Worm (Caenorhabditis elegans) whole organism, L4 larva: ENCODE measurements around the gene srg-58.

Experiments used
- F10B5.3 ChIP-seq: sonication (generic microtip); optimal IDR thresholded peaks from 2 replicates; lab custom pipeline; 2016; ENCODE audit warnings: mild to moderate bottlenecking, missing genetic modification characterization, missing compliant biosample characterization
- F44E2.7 ChIP-seq: fragments of 200-800 bp; sonication (Bioruptor generic); IDR thresholded peaks from 2 replicates; pipeline ENCODE4 v2.1.2; 2022; ENCODE audit warnings: missing genetic modification characterization, missing compliant biosample characterization
- T20F7.1 ChIP-seq: fragments of 200-800 bp; sonication (Bioruptor generic); optimal IDR thresholded peaks from 2 replicates; lab custom pipeline; 2018; ENCODE audit warnings: mild to moderate bottlenecking, missing genetic modification characterization, missing compliant biosample characterization
- T26A8.4 ChIP-seq: fragments of 200-800 bp; sonication (Bioruptor generic); IDR thresholded peaks from 2 replicates; pipeline ENCODE4 v1.3.6; 2022; ENCODE audit warnings: missing genetic modification characterization, missing compliant biosample characterization
- Y105C5A.15 ChIP-seq: fragments of 200-800 bp; sonication (Bioruptor generic); IDR thresholded peaks from 2 replicates; pipeline ENCODE4 v1.3.6; 2022; ENCODE audit warnings: missing genetic modification characterization, missing compliant biosample characterization
- Y5F2A.4 ChIP-seq: fragments of 200-800 bp; sonication (Bioruptor generic); optimal IDR thresholded peaks from 2 replicates; lab custom pipeline; 2018; ENCODE audit warnings: mild to moderate bottlenecking, missing genetic modification characterization, missing compliant biosample characterization
- Y75B8A.6 ChIP-seq: fragments of 200-800 bp; sonication (Bioruptor generic); IDR thresholded peaks from 2 replicates; pipeline ENCODE4 v1.3.6; 2022; ENCODE audit warnings: missing genetic modification reagents, missing genetic modification characterization, missing compliant biosample characterization
- ZK546.5 ChIP-seq, 2 experiments: sonication (generic microtip); optimal IDR thresholded peaks; 2 replicates each; lab custom pipeline; 2017; ENCODE audit warnings: missing biosample characterization in 2 of 2, missing genetic modification characterization in 2 of 2
- aha-1 ChIP-seq: fragments of 150-350 bp; peaks from one replicate; lab custom pipeline; 2014; ENCODE audit warnings: missing biosample characterization, missing genetic modification characterization
- aly-2 ChIP-seq: sonication (generic microtip); optimal IDR thresholded peaks from 2 replicates; lab custom pipeline; 2018; ENCODE audit warnings: missing biosample characterization, missing genetic modification characterization
- ama-1 ChIP-seq: fragments of 150-350 bp; optimal IDR thresholded peaks from 2 replicates; lab custom pipeline; 2014; ENCODE audit warnings: inconsistent platforms, mixed read lengths
- cey-2 ChIP-seq: sonication (generic microtip); optimal IDR thresholded peaks from 3 replicates; lab custom pipeline; 2017; ENCODE audit warnings: missing genetic modification characterization, mild to moderate bottlenecking, missing compliant biosample characterization, antibody characterized with exemption, borderline replicate concordance; ENCODE audit not compliant: insufficient read depth
- dpl-1 ChIP-seq: fragments of 150-350 bp; optimal IDR thresholded peaks from 2 replicates; lab custom pipeline; 2014; ENCODE audit warnings: missing biosample characterization, missing genetic modification reagents, missing genetic modification characterization
- egl-43 ChIP-seq: fragments of 200-800 bp; sonication (Bioruptor generic); IDR thresholded peaks from 2 replicates; pipeline ENCODE4 v1.3.6; 2022; ENCODE audit warnings: missing genetic modification reagents, missing genetic modification characterization, missing compliant biosample characterization
- fos-1 ChIP-seq: fragments of 150-350 bp; optimal IDR thresholded peaks from 2 replicates; lab custom pipeline; 2014; ENCODE audit warnings: missing biosample characterization, missing genetic modification characterization
- gei-8 ChIP-seq: fragments of 200-800 bp; sonication (Bioruptor generic); optimal IDR thresholded peaks from 2 replicates; lab custom pipeline; 2018; ENCODE audit warnings: mild to moderate bottlenecking, missing genetic modification characterization, missing compliant biosample characterization
- hif-1 ChIP-seq, 2 experiments: sonication (generic microtip); optimal IDR thresholded peaks; 2 replicates each; lab custom pipeline; 2016 to 2017; ENCODE audit warnings: missing compliant biosample characterization in 2 of 2, missing genetic modification characterization in 2 of 2, missing genetic modification reagents in 2 of 2, missing genotype in 2 of 2, mild to moderate bottlenecking in 1 of 2
- hlh-11 ChIP-seq: fragments of 200-800 bp; sonication (Bioruptor generic); optimal IDR thresholded peaks from 2 replicates; lab custom pipeline; 2018; ENCODE audit warnings: mild to moderate bottlenecking, missing genetic modification characterization, missing compliant biosample characterization
- hmg-1.1 ChIP-seq: fragments of 200-800 bp; sonication (Bioruptor generic); IDR thresholded peaks from 2 replicates; pipeline ENCODE4 v1.3.6; 2022; ENCODE audit warnings: missing genetic modification reagents, missing genetic modification characterization, missing compliant biosample characterization
- jun-1 ChIP-seq: fragments of 150-350 bp; optimal IDR thresholded peaks from 2 replicates; lab custom pipeline; 2014; ENCODE audit warnings: missing biosample characterization, missing genetic modification reagents, missing genetic modification characterization
- lin-1 ChIP-seq: fragments of 200-800 bp; sonication (Bioruptor generic); IDR thresholded peaks from 2 replicates; pipeline ENCODE4 v1.3.6; 2022; ENCODE audit warnings: missing genetic modification reagents, missing genetic modification characterization, missing compliant biosample characterization
- lin-13 ChIP-seq: fragments of 150-350 bp; optimal IDR thresholded peaks from 2 replicates; lab custom pipeline; 2014; ENCODE audit warnings: missing biosample characterization, missing genetic modification reagents, missing genetic modification characterization
- lin-29 ChIP-seq: fragments of 200-800 bp; sonication (Bioruptor generic); IDR thresholded peaks from 2 replicates; pipeline ENCODE4 v1.3.6; 2022; ENCODE audit warnings: missing genetic modification reagents, missing genetic modification characterization, missing compliant biosample characterization
- madf-9 ChIP-seq: fragments of 200-800 bp; sonication (Bioruptor generic); conservative IDR thresholded peaks from 2 replicates; pipeline ENCODE4 v1.3.6; 2022; ENCODE audit warnings: missing genetic modification reagents, missing genetic modification characterization, missing compliant biosample characterization
- mdt-29 ChIP-seq: fragments of 200-800 bp; sonication (Bioruptor generic); IDR thresholded peaks from 2 replicates; pipeline ENCODE4 v1.3.6; 2022; ENCODE audit warnings: missing genetic modification reagents, missing genetic modification characterization, missing compliant biosample characterization
- mep-1 ChIP-seq: fragments of 150-350 bp; sonication (generic microtip); optimal IDR thresholded peaks from 3 replicates; lab custom pipeline; 2014; ENCODE audit warnings: missing biosample characterization, missing genetic modification characterization
- mxl-2 ChIP-seq: fragments of 200-800 bp; sonication (Bioruptor generic); conservative IDR thresholded peaks from 2 replicates; pipeline ENCODE4 v1.3.6; 2022; ENCODE audit warnings: missing genetic modification reagents, missing genetic modification characterization, missing compliant biosample characterization
- nhr-11 ChIP-seq: fragments of 150-350 bp; optimal IDR thresholded peaks from 2 replicates; lab custom pipeline; 2014; ENCODE audit warnings: missing biosample characterization, missing genetic modification characterization
- nhr-111 ChIP-seq: fragments of 200-800 bp; sonication (Bioruptor generic); optimal IDR thresholded peaks from 2 replicates; lab custom pipeline; 2018; ENCODE audit warnings: mild to moderate bottlenecking, missing genetic modification characterization, missing compliant biosample characterization
- nhr-237 ChIP-seq: sonication (generic microtip); optimal IDR thresholded peaks from 2 replicates; lab custom pipeline; 2017; ENCODE audit warnings: missing biosample characterization, missing genetic modification characterization
- nhr-41 ChIP-seq: fragments of 200-800 bp; sonication (Bioruptor generic); IDR thresholded peaks from 2 replicates; pipeline ENCODE4 v1.3.6; 2022; ENCODE audit warnings: missing genetic modification reagents, missing genetic modification characterization, missing compliant biosample characterization
- pha-4 ChIP-seq, 2 experiments: fragments of 150-350 bp in 1 of 2; fragments of 200-800 bp in 1 of 2; sonication (Bioruptor generic) in 1 of 2; IDR thresholded peaks in 1 of 2; optimal IDR thresholded peaks in 1 of 2; 2 replicates each; pipeline versions ENCODE4 v1.3.6 to Lab custom; 2014 to 2022; ENCODE audit warnings: missing genetic modification characterization in 2 of 2, missing genetic modification reagents in 2 of 2, missing biosample characterization in 1 of 2, missing compliant biosample characterization in 1 of 2
- php-3 ChIP-seq: fragments of 200-800 bp; sonication (Bioruptor generic); IDR thresholded peaks from 2 replicates; pipeline ENCODE4 v1.3.6; 2022; ENCODE audit warnings: missing genetic modification reagents, missing genetic modification characterization, missing compliant biosample characterization
- sdz-12 ChIP-seq: fragments of 200-800 bp; sonication (Bioruptor generic); optimal IDR thresholded peaks from 2 replicates; lab custom pipeline; 2018; ENCODE audit warnings: mild to moderate bottlenecking, missing genetic modification characterization, missing compliant biosample characterization
- set-16 ChIP-seq: fragments of 200-800 bp; sonication (Bioruptor generic); IDR thresholded peaks from 2 replicates; pipeline ENCODE4 v1.3.6; 2022; ENCODE audit warnings: missing genetic modification reagents, missing genetic modification characterization, missing compliant biosample characterization
- snpc-1.2 ChIP-seq: fragments of 200-800 bp; sonication (Bioruptor generic); IDR thresholded peaks from 2 replicates; pipeline ENCODE4 v1.3.6; 2022; ENCODE audit warnings: missing genetic modification reagents, missing genetic modification characterization, missing compliant biosample characterization
- tra-1 ChIP-seq: fragments of 200-800 bp; sonication (Bioruptor generic); IDR thresholded peaks from 2 replicates; pipeline ENCODE4 v1.3.6; 2022; ENCODE audit warnings: missing genetic modification reagents, missing genetic modification characterization, missing compliant biosample characterization
- zag-1 ChIP-seq: fragments of 150-350 bp; optimal IDR thresholded peaks from 2 replicates; lab custom pipeline; 2014; ENCODE audit warnings: missing biosample characterization, missing genetic modification characterization
- ztf-11 ChIP-seq: fragments of 150-350 bp; optimal IDR thresholded peaks from 2 replicates; lab custom pipeline; 2014; ENCODE audit warnings: missing biosample characterization, missing genetic modification characterization

Gene srg-58

DNA sequence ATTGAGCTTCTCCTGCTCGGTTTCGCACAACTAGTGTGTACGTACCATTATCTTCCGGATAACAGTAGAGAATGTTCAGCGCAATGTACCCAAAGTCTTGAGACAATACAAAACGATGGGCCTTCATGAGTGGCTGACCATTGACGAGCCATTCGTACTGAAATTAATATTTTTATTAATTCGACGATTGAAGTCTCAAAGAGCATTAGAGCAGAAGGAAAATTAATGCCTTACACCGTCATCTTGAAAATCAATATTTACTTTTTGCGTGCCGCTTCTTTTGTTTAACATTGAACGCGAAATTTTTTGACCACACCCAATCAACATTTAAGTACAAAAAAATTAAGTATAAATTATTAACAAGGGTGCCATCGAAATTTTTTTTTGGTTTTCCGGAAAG, 33.6 kb upstream of the srg-58 start:
- TF ChIP-seq ama-1 (no peak), madf-9 (GFP tag; lab: Robert Waterston, UW) (no peak), aha-1 (peak; percentile 66), egl-43 (GFP tag; lab: Robert Waterston, UW) (no peak), T26A8.4 (GFP tag; lab: Robert Waterston, UW) (no peak)

- no peak for TF ChIP-seq T26A8.4 (GFP tag; lab: Robert Waterston, UW)
- no peak for TF ChIP-seq F44E2.7 (GFP tag; lab: Robert Waterston, UW)
- TF ChIP-seq egl-43 (GFP tag; lab: Robert Waterston, UW) = no peak
- no peak for TF ChIP-seq ZK546.5 (tag; optimal IDR thresholded peaks at IDR 0.05; lab: Kevin White, UChicago)
- TF ChIP-seq zag-1 (tag; lab: Kevin White, UChicago) = no peak
- TF ChIP-seq T20F7.1 = no peak
- no peak for TF ChIP-seq nhr-237 (tag; lab: Kevin White, UChicago)
Observed at ce11 chrV:2780786-2781185, 21.4 kb upstream of the srg-58 start, which contains the start of gene R05D8.11. TSS of gene R05D8.11 (minus strand) at chrV:2780886.

DNA sequence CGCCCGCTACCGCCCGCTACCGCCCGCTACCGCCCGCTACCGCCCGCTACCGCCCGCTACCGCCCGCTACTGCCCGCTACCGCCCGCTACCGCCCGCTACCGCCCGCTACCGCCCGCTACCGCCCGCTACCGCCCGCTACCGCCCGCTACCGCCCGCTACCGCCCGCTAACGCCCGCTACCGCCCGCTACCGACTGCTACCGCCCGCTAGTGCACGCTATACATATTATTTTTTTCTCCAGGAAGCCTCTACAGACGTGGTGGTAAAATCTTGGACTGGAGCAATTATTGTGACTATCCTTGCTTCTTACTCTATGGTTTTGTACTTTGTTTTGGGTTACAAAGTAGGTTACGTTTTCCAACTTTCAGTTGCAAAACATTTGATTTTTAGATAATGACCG, 19.1 kb upstream of the srg-58 start:
- peak; percentile 80 for TF ChIP-seq set-16 (GFP tag; lab: Robert Waterston, UW)

- TF ChIP-seq egl-43 (GFP tag; lab: Robert Waterston, UW) (0 out of 2 replicates have a peak, but pooled peaks have one; percentile 12), set-16 (GFP tag; lab: Robert Waterston, UW) (peak; percentile 60)
Observed at ce11 chrV:2777395-2777794, 18.0 kb upstream of the srg-58 start.

ce11 chrV:2774042-2774441, 14.7 kb upstream of the srg-58 start, which contains the start of gene srj-18:
TSS of gene srj-18 (plus strand) at chrV:2774342.
- TF ChIP-seq pha-4 (GFP tag; IDR thresholded peaks at IDR 0.05; lab: Robert Waterston, UW) (no peak), pha-4 (tag; optimal IDR thresholded peaks at IDR 0.05; lab: Kevin White, UChicago) (no peak), aly-2 (tag; lab: Kevin White, UChicago) (no peak), mep-1 (tag; lab: Kevin White, UChicago) (no peak), sdz-12 (GFP tag; lab: Kevin White, UChicago) (no peak), Y75B8A.6 (GFP tag; lab: Robert Waterston, UW) (no peak), gei-8 (GFP tag; lab: Kevin White, UChicago) (no peak), T26A8.4 (GFP tag; lab: Robert Waterston, UW) (no peak), snpc-1.2 (no peak), hif-1 (tag; optimal IDR thresholded peaks at IDR 0.05; lab: Kevin White, UChicago) (no peak), nhr-111 (GFP tag; lab: Kevin White, UChicago) (no peak), hlh-11 (no peak), lin-1 (GFP tag; lab: Robert Waterston, UW) (no peak), ztf-11 (tag; lab: Kevin White, UChicago) (no peak), Y105C5A.15 (GFP tag; lab: Robert Waterston, UW) (no peak)

- TF ChIP-seq set-16 (GFP tag; lab: Robert Waterston, UW) (no peak), nhr-11 (no peak), lin-13 (no peak), gei-8 (GFP tag; lab: Kevin White, UChicago) (no peak), mxl-2 (no peak), F10B5.3 (tag; lab: Kevin White, UChicago) (no peak), jun-1 (tag; lab: Kevin White, UChicago) (no peak), nhr-41 (GFP tag; lab: Robert Waterston, UW) (no peak), Y5F2A.4 (GFP tag; lab: Kevin White, UChicago) (no peak), aly-2 (tag; lab: Kevin White, UChicago) (no peak), mdt-29 (GFP tag; lab: Robert Waterston, UW) (no peak), Y105C5A.15 (GFP tag; lab: Robert Waterston, UW) (no peak), nhr-237 (tag; lab: Kevin White, UChicago) (no peak), tra-1 (GFP tag; lab: Robert Waterston, UW) (no peak), fos-1 (tag; lab: Kevin White, UChicago) (no peak), lin-29 (GFP tag; lab: Robert Waterston, UW) (no peak), cey-2 (no peak), php-3 (GFP tag; lab: Robert Waterston, UW) (no peak), dpl-1 (GFP tag; lab: Kevin White, UChicago) (no peak), hmg-1.1 (GFP tag; lab: Robert Waterston, UW) (no peak)
Observed at ce11 chrV:2771560-2771959, 12.2 kb upstream of the srg-58 start, which contains the start of gene srh-56. TSS of gene srh-56 (plus strand) at chrV:2771860.
